Fruit fly (Drosophila melanogaster) whole organism, embryonic: Measurements from ENCODE around the gene CG14234.

Source experiments
- B-H2 ChIP-seq: fragments of 200-800 bp; sonication (Bioruptor generic); optimal IDR thresholded peaks from 2 replicates; lab custom pipeline; 2018; ENCODE audit warnings: missing biosample characterization, mild to moderate bottlenecking, missing genetic modification characterization
- BtbVII ChIP-seq: fragments of 200-800 bp; sonication (Bioruptor generic); optimal IDR thresholded peaks from 3 replicates; lab custom pipeline; 2017; ENCODE audit warnings: missing biosample characterization, mild to moderate bottlenecking, missing genetic modification characterization
- C15 ChIP-seq: fragments of 200-800 bp; sonication (Bioruptor generic); IDR thresholded peaks from 3 replicates; pipeline ENCODE4 v1.3.6; 2022; ENCODE audit warnings: missing biosample characterization, missing genetic modification characterization
- CG10321 ChIP-seq: fragments of 200-800 bp; sonication (Bioruptor generic); IDR thresholded peaks from 2 replicates; pipeline ENCODE4 v1.3.6; 2022; ENCODE audit warnings: missing biosample characterization, missing genetic modification characterization
- CG10431 ChIP-seq: fragments of 200-800 bp; sonication (Bioruptor generic); optimal IDR thresholded peaks from 3 replicates; lab custom pipeline; 2018; ENCODE audit warnings: missing biosample characterization, mild to moderate bottlenecking, missing genetic modification characterization
- CG10543 ChIP-seq: fragments of 200-800 bp; sonication (Bioruptor generic); optimal IDR thresholded peaks from 3 replicates; lab custom pipeline; 2017; ENCODE audit warnings: missing biosample characterization, mild to moderate bottlenecking, missing genetic modification characterization, moderate library complexity
- CG11085 ChIP-seq: fragments of 200-800 bp; sonication (Bioruptor generic); IDR thresholded peaks from 2 replicates; pipeline ENCODE4 v1.3.6; 2022; ENCODE audit warnings: missing biosample characterization, missing genetic modification characterization
- CG12659 ChIP-seq: fragments of 200-800 bp; sonication (Bioruptor generic); optimal IDR thresholded peaks from 3 replicates; lab custom pipeline; 2017; ENCODE audit warnings: mild to moderate bottlenecking, missing biosample characterization, missing genetic modification reagents, missing genetic modification characterization
- CG1529 ChIP-seq: fragments of 200-800 bp; sonication (Bioruptor generic); optimal IDR thresholded peaks from 3 replicates; lab custom pipeline; 2018; ENCODE audit warnings: missing biosample characterization, missing genetic modification characterization
- CG15479 ChIP-seq: fragments of 200-800 bp; sonication (Bioruptor generic); optimal IDR thresholded peaks from 3 replicates; lab custom pipeline; 2019; ENCODE audit warnings: missing biosample characterization, mild to moderate bottlenecking, missing genetic modification characterization, moderate library complexity
- CG17568 ChIP-seq: fragments of 200-800 bp; sonication (Bioruptor generic); optimal IDR thresholded peaks from 2 replicates; lab custom pipeline; 2018; ENCODE audit warnings: missing biosample characterization, mild to moderate bottlenecking, missing genetic modification characterization, moderate library complexity
- CG18476 ChIP-seq: fragments of 200-800 bp; sonication (Bioruptor generic); optimal IDR thresholded peaks from 2 replicates; lab custom pipeline; 2016; ENCODE audit warnings: missing biosample characterization, mild to moderate bottlenecking, missing genetic modification characterization
- CG2889 ChIP-seq: fragments of 200-800 bp; sonication (Bioruptor generic); IDR thresholded peaks from 3 replicates; pipeline ENCODE4 v1.3.6; 2022; ENCODE audit warnings: missing biosample characterization, missing genetic modification characterization
- CG31441 ChIP-seq: fragments of 200-800 bp; sonication (Bioruptor generic); IDR thresholded peaks from 2 replicates; pipeline ENCODE4 v1.3.6; 2022; ENCODE audit warnings: missing biosample characterization, missing genetic modification characterization
- CG33557 ChIP-seq: fragments of 200-800 bp; sonication (Bioruptor generic); optimal IDR thresholded peaks from 2 replicates; lab custom pipeline; 2019; ENCODE audit warnings: missing biosample characterization, mild to moderate bottlenecking, missing genetic modification characterization, moderate library complexity
- CG7271 ChIP-seq: fragments of 200-800 bp; sonication (Bioruptor generic); optimal IDR thresholded peaks from 2 replicates; lab custom pipeline; 2018; ENCODE audit warnings: missing biosample characterization, mild to moderate bottlenecking, missing genetic modification characterization, moderate library complexity
- CG8765 ChIP-seq: fragments of 200-800 bp; sonication (Bioruptor generic); IDR thresholded peaks from 2 replicates; pipeline ENCODE4 v1.3.6; 2022; ENCODE audit warnings: missing biosample characterization, missing genetic modification characterization
- CG8924 ChIP-seq: fragments of 200-800 bp; optimal IDR thresholded peaks from 3 replicates; lab custom pipeline; 2019; ENCODE audit warnings: missing biosample characterization, mild to moderate bottlenecking, missing genetic modification characterization, moderate library complexity
- CG9932 ChIP-seq: fragments of 200-800 bp; sonication (Bioruptor generic); IDR thresholded peaks from 2 replicates; pipeline ENCODE4 v1.3.6; 2022; ENCODE audit warnings: missing biosample characterization, missing genetic modification characterization
- D ChIP-seq, 2 experiments: fragments of 200-800 bp in 1 of 2; fragments of >200 bp in 1 of 2; sonication (Bioruptor generic) in 1 of 2; optimal IDR thresholded peaks; 2 replicates in 1 of 2; 3 replicates in 1 of 2; lab custom pipeline; 2017; ENCODE audit warnings: mild to moderate bottlenecking in 1 of 2, missing biosample characterization in 1 of 2, missing genetic modification characterization in 1 of 2, missing genetic modification reagents in 1 of 2
- D19B ChIP-seq: fragments of 200-800 bp; sonication (Bioruptor generic); optimal IDR thresholded peaks from 2 replicates; lab custom pipeline; 2017; ENCODE audit warnings: missing biosample characterization, mild to moderate bottlenecking, missing genetic modification characterization
- Dll ChIP-seq: fragments of 200-800 bp; sonication (Bioruptor generic); IDR thresholded peaks from 4 replicates; pipeline ENCODE4 v1.3.6; 2022; ENCODE audit warnings: missing biosample characterization, missing genetic modification characterization; ENCODE audit not compliant: partially characterized antibody
- Ets65A ChIP-seq: fragments of 200-800 bp; sonication (Bioruptor generic); peaks from one replicate; lab custom pipeline; 2016; ENCODE audit warnings: missing biosample characterization, missing genetic modification characterization
- Fer3 ChIP-seq: fragments of 200-800 bp; sonication (Bioruptor generic); optimal IDR thresholded peaks from 2 replicates; lab custom pipeline; 2018; ENCODE audit warnings: missing biosample characterization, mild to moderate bottlenecking, missing genetic modification characterization, moderate library complexity
- Jarid2 ChIP-seq: fragments of 200-800 bp; sonication (Bioruptor generic); optimal IDR thresholded peaks from 3 replicates; lab custom pipeline; 2017; ENCODE audit warnings: mild to moderate bottlenecking, missing biosample characterization, missing genetic modification reagents, missing genetic modification characterization
- Med ChIP-seq: fragments of 200-800 bp; sonication (Bioruptor generic); peaks from one replicate; lab custom pipeline; 2016; ENCODE audit warnings: missing biosample characterization, missing genetic modification characterization, mild to moderate bottlenecking, inconsistent platforms, moderate library complexity
- NC2α ChIP-seq: fragments of 200-800 bp; sonication (Bioruptor generic); optimal IDR thresholded peaks from 2 replicates; lab custom pipeline; 2016; ENCODE audit warnings: missing biosample characterization, missing genetic modification characterization
- Sox100B ChIP-seq: fragments of 200-800 bp; sonication (Bioruptor generic); optimal IDR thresholded peaks from 3 replicates; lab custom pipeline; 2018; ENCODE audit warnings: missing biosample characterization, mild to moderate bottlenecking, missing genetic modification characterization
- Sry-δ ChIP-seq: fragments of 200-800 bp; sonication (Bioruptor generic); optimal IDR thresholded peaks from 2 replicates; lab custom pipeline; 2016; ENCODE audit warnings: missing biosample characterization, missing genetic modification characterization
- Trl ChIP-seq, 3 experiments: fragments of >200 bp in 2 of 3; fragments of 200-800 bp in 1 of 3; sonication (Bioruptor generic) in 1 of 3; optimal IDR thresholded peaks; 2 replicates in 1 of 3; 3 replicates in 2 of 3; lab custom pipeline; 2016 to 2017; ENCODE audit warnings: missing biosample characterization in 1 of 3, missing genetic modification characterization in 1 of 3
- cwo ChIP-seq: fragments of 200-800 bp; sonication (Bioruptor generic); optimal IDR thresholded peaks from 3 replicates; lab custom pipeline; 2017; ENCODE audit warnings: missing biosample characterization, missing genetic modification characterization, mild to moderate bottlenecking, moderate library complexity, missing genetic modification reagents
- gcm ChIP-seq: fragments of 200-800 bp; sonication (Bioruptor generic); optimal IDR thresholded peaks from 2 replicates; lab custom pipeline; 2019; ENCODE audit warnings: missing biosample characterization, mild to moderate bottlenecking, missing genetic modification characterization, moderate library complexity
- oc ChIP-seq: fragments of 200-800 bp; sonication (Bioruptor generic); optimal IDR thresholded peaks from 2 replicates; lab custom pipeline; 2018; ENCODE audit warnings: missing biosample characterization, mild to moderate bottlenecking, missing genetic modification characterization, moderate library complexity
- onecut ChIP-seq: fragments of 200-800 bp; sonication (Bioruptor generic); IDR thresholded peaks from 2 replicates; pipeline ENCODE4 v1.3.6; 2022; ENCODE audit warnings: missing biosample characterization, missing genetic modification characterization
- p53 ChIP-seq: fragments of 200-800 bp; sonication (Bioruptor generic); optimal IDR thresholded peaks from 2 replicates; lab custom pipeline; 2016; ENCODE audit warnings: missing biosample characterization, missing genetic modification characterization
- pzg ChIP-seq: fragments of 200-800 bp; sonication (Bioruptor generic); optimal IDR thresholded peaks from 3 replicates; lab custom pipeline; 2018; ENCODE audit warnings: missing biosample characterization, mild to moderate bottlenecking, missing genetic modification characterization, moderate library complexity
- seq ChIP-seq: fragments of 200-800 bp; sonication (Bioruptor generic); IDR thresholded peaks from 2 replicates; pipeline ENCODE4 v1.3.6; 2022; ENCODE audit warnings: missing biosample characterization, missing genetic modification characterization
- sima ChIP-seq: fragments of 200-800 bp; sonication (Bioruptor generic); optimal IDR thresholded peaks from 2 replicates; lab custom pipeline; 2016; ENCODE audit warnings: missing biosample characterization, missing genetic modification characterization
- unc-4 ChIP-seq: fragments of 200-800 bp; sonication (Bioruptor generic); IDR thresholded peaks from 2 replicates; pipeline ENCODE4 v1.3.6; 2022; ENCODE audit warnings: missing biosample characterization, missing genetic modification characterization; ENCODE audit not compliant: partially characterized antibody
- wek ChIP-seq: fragments of 200-800 bp; sonication (Bioruptor generic); optimal IDR thresholded peaks from 3 replicates; lab custom pipeline; 2018; ENCODE audit warnings: missing biosample characterization, mild to moderate bottlenecking, missing genetic modification characterization, moderate library complexity
- zen2 ChIP-seq: fragments of 200-800 bp; sonication (Bioruptor generic); IDR thresholded peaks from 3 replicates; pipeline ENCODE4 v1.3.6; 2022; ENCODE audit warnings: missing biosample characterization, missing genetic modification characterization; ENCODE audit not compliant: partially characterized antibody
- zf30C ChIP-seq: fragments of 200-800 bp; sonication (Bioruptor generic); optimal IDR thresholded peaks from 3 replicates; lab custom pipeline; 2018; ENCODE audit warnings: missing biosample characterization, mild to moderate bottlenecking, missing genetic modification characterization

CG14234 gene

dm6 chrX:19735270-19735669 is at the start of gene CG14234:
CG14234 (plus strand) TSS chrX:19735570.
- TF ChIP-seq Sry-δ (GFP tag; lab: Kevin White, UChicago): no peak
- no peak for TF ChIP-seq zen2
- no peak for TF ChIP-seq B-H2 (GFP tag; lab: Kevin White, UChicago)
- TF ChIP-seq Med (GFP tag; lab: Kevin White, UChicago): peak; percentile 9
- TF ChIP-seq seq (GFP tag; lab: Robert Waterston, UW): peak; percentile 45; the same call in 1 of the 2 replicates
- peak; percentile 59; the same call in 1 of the 2 replicates for TF ChIP-seq CG10321 (GFP tag; lab: Robert Waterston, UW)
- TF ChIP-seq pzg (GFP tag; lab: Kevin White, UChicago): peak; percentile 12
- no peak for TF ChIP-seq Fer3 (tag; lab: Kevin White, UChicago)
- no peak for TF ChIP-seq cwo (GFP tag; lab: Kevin White, UChicago)
- no peak for TF ChIP-seq CG7271 (tag; lab: Kevin White, UChicago)

dm6 chrX:19688848-19689247 is 46.5 kb upstream of the CG14234 start, which contains the start of gene CG14227:
CG14227 (minus strand) TSS chrX:19688948.
- TF ChIP-seq Ets65A (GFP tag; lab: Kevin White, UChicago) (peak; percentile 83), zf30C (GFP tag; lab: Kevin White, UChicago) (no peak), CG1529 (GFP tag; lab: Kevin White, UChicago) (no peak), CG10431 (GFP tag; lab: Kevin White, UChicago) (no peak)

dm6 chrX:19690050-19690449 is 45.3 kb upstream of the CG14234 start:
- TF ChIP-seq Trl (optimal IDR thresholded peaks at IDR 0.05; lab: Kevin White, UChicago): peak; percentile 61 to 66
- TF ChIP-seq Trl (GFP tag; optimal IDR thresholded peaks at IDR 0.05; lab: Kevin White, UChicago): no peak
- no peak for TF ChIP-seq Sry-δ (GFP tag; lab: Kevin White, UChicago)
- no peak for TF ChIP-seq unc-4 (GFP tag; lab: Robert Waterston, UW)
- 0 out of 4 replicates have a peak, but pooled peaks have one; percentile 19 for TF ChIP-seq Dll (GFP tag; lab: Robert Waterston, UW)

dm6 chrX:19692951-19693698 is 42.2 kb upstream of the CG14234 start, which contains the start of gene Mer:
Mer (minus strand) TSS chrX:19693500.
- peak; percentile 33; the same call in 1 of the 2 replicates for TF ChIP-seq CG8765
- peak; percentile 67 for TF ChIP-seq CG10543 (GFP tag; lab: Kevin White, UChicago)
- no peak for TF ChIP-seq Sox100B (GFP tag; lab: Kevin White, UChicago)
- TF ChIP-seq CG11085 (GFP tag; lab: Robert Waterston, UW): 0 out of 2 replicates have a peak, but pooled peaks have one; percentile 42
- TF ChIP-seq CG17568 (GFP tag; lab: Kevin White, UChicago): peak; percentile 51
- peak; percentile 73 for TF ChIP-seq CG33557 (GFP tag; lab: Kevin White, UChicago)
- peak; percentile 81 for TF ChIP-seq CG31441 (GFP tag; lab: Robert Waterston, UW)
- peak; percentile 88 for TF ChIP-seq BtbVII (GFP tag; lab: Kevin White, UChicago)
- TF ChIP-seq CG9932 (GFP tag; lab: Robert Waterston, UW): peak; percentile 76
- no peak for TF ChIP-seq C15
- TF ChIP-seq CG12659: peak; percentile 90
- peak; percentile 78 for TF ChIP-seq onecut (GFP tag; lab: Robert Waterston, UW)
- no peak for TF ChIP-seq Jarid2 (GFP tag; lab: Kevin White, UChicago)
- TF ChIP-seq D (optimal IDR thresholded peaks at IDR 0.05; lab: Kevin White, UChicago): no peak
- TF ChIP-seq D (GFP tag; optimal IDR thresholded peaks at IDR 0.05; lab: Kevin White, UChicago): peak; percentile 73
- peak; percentile 59 for TF ChIP-seq oc
- TF ChIP-seq sima: no peak
- peak; percentile 71 for TF ChIP-seq p53 (GFP tag; lab: Kevin White, UChicago)
- no peak for TF ChIP-seq CG7271 (tag; lab: Kevin White, UChicago)
- TF ChIP-seq D19B: peak; percentile 77
- TF ChIP-seq CG8924 (tag; lab: Kevin White, UChicago): peak; percentile 81
- peak; percentile 46 for TF ChIP-seq NC2α
- TF ChIP-seq CG15479: peak; percentile 27
- TF ChIP-seq gcm (GFP tag; lab: Kevin White, UChicago): peak; percentile 83
- peak; percentile 95 for TF ChIP-seq wek (GFP tag; lab: Kevin White, UChicago)
- peak; percentile 65; the same call in 2 of the 3 replicates for TF ChIP-seq CG2889 (GFP tag; lab: Robert Waterston, UW)
- TF ChIP-seq CG18476 (GFP tag; lab: Kevin White, UChicago): peak; percentile 75
